Worm (Caenorhabditis elegans): ENCODE results near the gene F31A3.5.
"Not testable (repeated sequence)": the region's sequence is repeated elsewhere in the genome, so short reads cannot be mapped to it uniquely, and the experiment has no call there.

DNA sequence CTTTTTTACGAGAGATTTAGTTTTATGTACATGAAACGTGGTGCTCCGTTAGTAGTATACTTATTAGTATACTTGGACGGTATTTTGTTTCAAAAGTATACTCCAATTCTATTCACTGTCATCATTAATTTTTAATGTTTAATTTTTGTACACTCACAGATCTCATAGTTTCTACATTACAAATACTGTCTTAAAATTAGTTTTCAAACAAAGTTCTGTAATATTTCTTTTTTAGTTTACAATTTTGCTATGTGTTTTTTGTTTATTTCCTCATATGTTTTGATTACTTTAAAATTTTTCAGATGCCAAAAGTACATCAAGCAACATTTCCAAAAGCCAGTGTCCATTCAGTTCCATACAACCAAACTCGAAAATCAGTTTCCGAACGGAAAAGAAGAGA lies 12.7 kb downstream of the F31A3.5 start, which contains the start of gene hlh-28:
- TF ChIP-seq mdl-1 (tag; optimal IDR thresholded peaks at IDR 0.05); tbx-2 (tag; optimal IDR thresholded peaks at IDR 0.05); ets-5 (GFP tag; IDR thresholded peaks at IDR 0.05); lin-15B (tag; optimal IDR thresholded peaks at IDR 0.05); lir-3 (tag; optimal IDR thresholded peaks at IDR 0.05; ENCODE audit: poor library complexity); nhr-85 (tag); rnt-1 (tag; optimal IDR thresholded peaks at IDR 0.05); egl-27 (tag; optimal IDR thresholded peaks at IDR 0.05); nhr-71 (tag; optimal IDR thresholded peaks at IDR 0.05); vab-15 (tag; optimal IDR thresholded peaks at IDR 0.05); elt-3 (tag; optimal IDR thresholded peaks at IDR 0.05): not testable (repeated sequence)
